Fruit fly (Drosophila melanogaster) whole organism, embryonic: ENCODE results near the gene Gale.

Source experiments
- Antp ChIP-seq: fragments of 200-800 bp; sonication (Bioruptor generic); optimal IDR thresholded peaks from 3 replicates; lab custom pipeline; 2016; ENCODE audit warnings: missing biosample characterization, missing genetic modification characterization
- CG11560 ChIP-seq: fragments of 200-800 bp; sonication (Bioruptor generic); IDR thresholded peaks from 3 replicates; pipeline ENCODE4 v1.3.6; 2022; ENCODE audit warnings: missing biosample characterization, missing genetic modification characterization
- CG1233 ChIP-seq: fragments of 200-800 bp; sonication (Bioruptor generic); optimal IDR thresholded peaks from 4 replicates; lab custom pipeline; 2018; ENCODE audit warnings: missing biosample characterization, mild to moderate bottlenecking, missing genetic modification characterization
- CG14965 ChIP-seq: fragments of 200-800 bp; sonication (Bioruptor generic); optimal IDR thresholded peaks from 2 replicates; lab custom pipeline; 2016; ENCODE audit warnings: missing biosample characterization, missing genetic modification characterization, borderline replicate concordance
- CG15269 ChIP-seq: fragments of 200-800 bp; sonication (Bioruptor generic); optimal IDR thresholded peaks from 2 replicates; lab custom pipeline; 2018; ENCODE audit warnings: missing biosample characterization, mild to moderate bottlenecking, missing genetic modification characterization, moderate library complexity
- CG15479 ChIP-seq: fragments of 200-800 bp; sonication (Bioruptor generic); optimal IDR thresholded peaks from 3 replicates; lab custom pipeline; 2019; ENCODE audit warnings: missing biosample characterization, mild to moderate bottlenecking, missing genetic modification characterization, moderate library complexity
- CG16863 ChIP-seq: fragments of 200-800 bp; sonication (Bioruptor generic); optimal IDR thresholded peaks from 3 replicates; lab custom pipeline; 2016; ENCODE audit warnings: missing biosample characterization, missing genetic modification characterization
- CG17361 ChIP-seq: fragments of 200-800 bp; sonication (Bioruptor generic); IDR thresholded peaks from 3 replicates; pipeline ENCODE4 v1.3.6; 2022; ENCODE audit warnings: missing biosample characterization, missing genetic modification characterization
- CG17568 ChIP-seq: fragments of 200-800 bp; sonication (Bioruptor generic); optimal IDR thresholded peaks from 2 replicates; lab custom pipeline; 2018; ENCODE audit warnings: missing biosample characterization, mild to moderate bottlenecking, missing genetic modification characterization, moderate library complexity
- CG17802 ChIP-seq: fragments of 200-800 bp; sonication (Bioruptor generic); optimal IDR thresholded peaks from 2 replicates; lab custom pipeline; 2018; ENCODE audit warnings: missing biosample characterization, mild to moderate bottlenecking, missing genetic modification characterization, moderate library complexity
- CG17829 ChIP-seq: fragments of 200-800 bp; optimal IDR thresholded peaks from 2 replicates; lab custom pipeline; 2019; ENCODE audit warnings: missing biosample characterization, mild to moderate bottlenecking, missing genetic modification characterization, moderate library complexity
- CG1792 ChIP-seq: fragments of 200-800 bp; sonication (Bioruptor generic); optimal IDR thresholded peaks from 2 replicates; lab custom pipeline; 2016; ENCODE audit warnings: missing biosample characterization, missing genetic modification characterization
- CG3065 ChIP-seq: fragments of 200-800 bp; sonication (Bioruptor generic); optimal IDR thresholded peaks from 2 replicates; lab custom pipeline; 2016; ENCODE audit warnings: missing biosample characterization, missing genetic modification characterization
- CG32772 ChIP-seq: fragments of 200-800 bp; sonication (Bioruptor generic); IDR thresholded peaks from 2 replicates; pipeline ENCODE4 v1.3.6; 2022; ENCODE audit warnings: missing biosample characterization, missing genetic modification characterization
- CG34422 ChIP-seq: fragments of 200-800 bp; sonication (Bioruptor generic); IDR thresholded peaks from 3 replicates; pipeline ENCODE4 v1.3.6; 2022; ENCODE audit warnings: missing biosample characterization, missing genetic modification characterization
- CG42726 ChIP-seq: fragments of 200-800 bp; sonication (Bioruptor generic); IDR thresholded peaks from 2 replicates; pipeline ENCODE4 v1.3.6; 2022; ENCODE audit warnings: missing biosample characterization, missing genetic modification characterization; ENCODE audit not compliant: partially characterized antibody
- CG4282 ChIP-seq: fragments of 200-800 bp; sonication (Bioruptor generic); optimal IDR thresholded peaks from 2 replicates; lab custom pipeline; 2016; ENCODE audit warnings: missing biosample characterization, missing genetic modification characterization
- CG5245 ChIP-seq: fragments of 200-800 bp; sonication (Bioruptor generic); optimal IDR thresholded peaks from 3 replicates; lab custom pipeline; 2016; ENCODE audit warnings: missing biosample characterization, missing genetic modification characterization
- CG5953 ChIP-seq: fragments of 200-800 bp; sonication (Bioruptor generic); IDR thresholded peaks from 2 replicates; pipeline ENCODE4 v1.3.6; 2022; ENCODE audit warnings: missing biosample characterization, missing genetic modification characterization
- CG6175 ChIP-seq: fragments of 200-800 bp; sonication (Bioruptor generic); IDR thresholded peaks from 3 replicates; pipeline ENCODE4 v1.3.6; 2022; ENCODE audit warnings: missing biosample characterization, missing genetic modification characterization
- CG6254 ChIP-seq: fragments of 200-800 bp; sonication (Bioruptor generic); optimal IDR thresholded peaks from 3 replicates; lab custom pipeline; 2017; ENCODE audit warnings: mild to moderate bottlenecking, missing biosample characterization, missing genetic modification reagents, missing genetic modification characterization
- CG8944 ChIP-seq: fragments of 200-800 bp; sonication (Bioruptor generic); optimal IDR thresholded peaks from 3 replicates; lab custom pipeline; 2016; ENCODE audit warnings: missing biosample characterization, missing genetic modification characterization
- Dref ChIP-seq: fragments of 200-800 bp; sonication (Bioruptor generic); IDR thresholded peaks from 2 replicates; pipeline ENCODE4 v1.3.6; 2022; ENCODE audit warnings: missing biosample characterization, missing genetic modification characterization
- Fer2 ChIP-seq: fragments of 200-800 bp; sonication (Bioruptor generic); optimal IDR thresholded peaks from 2 replicates; lab custom pipeline; 2018; ENCODE audit warnings: missing biosample characterization, mild to moderate bottlenecking, missing genetic modification characterization, moderate library complexity
- GATAe ChIP-seq: fragments of 200-800 bp; sonication (Bioruptor generic); conservative IDR thresholded peaks from 2 replicates; pipeline ENCODE4 v1.3.6; 2022; ENCODE audit warnings: missing biosample characterization, missing genetic modification characterization
- H2.0 ChIP-seq: fragments of 200-800 bp; sonication (Bioruptor generic); IDR thresholded peaks from 2 replicates; pipeline ENCODE4 v1.3.6; 2022; ENCODE audit warnings: missing biosample characterization, missing genetic modification characterization
- HmgZ ChIP-seq: fragments of 200-800 bp; sonication (Bioruptor generic); optimal IDR thresholded peaks from 2 replicates; lab custom pipeline; 2018; ENCODE audit warnings: missing biosample characterization, mild to moderate bottlenecking, missing genetic modification characterization
- Lim3 ChIP-seq: fragments of 200-800 bp; sonication (Bioruptor generic); IDR thresholded peaks from 2 replicates; pipeline ENCODE4 v1.3.6; 2022; ENCODE audit warnings: missing biosample characterization, missing genetic modification characterization
- Max ChIP-seq: fragments of 200-800 bp; sonication (Bioruptor generic); optimal IDR thresholded peaks from 2 replicates; lab custom pipeline; 2016; ENCODE audit warnings: missing biosample characterization, mild to moderate bottlenecking, missing genetic modification characterization
- Meics ChIP-seq: fragments of 200-800 bp; sonication (Bioruptor generic); optimal IDR thresholded peaks from 2 replicates; lab custom pipeline; 2017; ENCODE audit warnings: missing biosample characterization, mild to moderate bottlenecking, missing genetic modification characterization
- NK7.1 ChIP-seq: fragments of 200-800 bp; sonication (Bioruptor generic); optimal IDR thresholded peaks from 3 replicates; lab custom pipeline; 2016; ENCODE audit warnings: missing biosample characterization, missing genetic modification characterization
- Neu2 ChIP-seq: fragments of 200-800 bp; sonication (Bioruptor generic); optimal IDR thresholded peaks from 3 replicates; lab custom pipeline; 2016; ENCODE audit warnings: missing biosample characterization, missing genetic modification characterization, borderline replicate concordance
- aop ChIP-seq: fragments of 200-800 bp; sonication (Bioruptor generic); IDR thresholded peaks from 2 replicates; pipeline ENCODE4 v1.3.6; 2022; ENCODE audit warnings: missing biosample characterization, missing genetic modification characterization
- ap ChIP-seq: fragments of 200-800 bp; sonication (Bioruptor generic); IDR thresholded peaks from 2 replicates; pipeline ENCODE4 v1.3.6; 2022; ENCODE audit warnings: missing biosample characterization, missing genetic modification characterization
- ato ChIP-seq: fragments of 200-800 bp; sonication (Bioruptor generic); IDR thresholded peaks from 2 replicates; pipeline ENCODE4 v1.3.6; 2022; ENCODE audit warnings: missing biosample characterization, missing genetic modification characterization; ENCODE audit not compliant: partially characterized antibody
- ci ChIP-seq: fragments of 200-800 bp; sonication (Bioruptor generic); IDR thresholded peaks from 3 replicates; pipeline ENCODE4 v1.3.6; 2022; ENCODE audit warnings: missing biosample characterization, missing genetic modification characterization
- crp ChIP-seq, 2 experiments: fragments of 200-800 bp; sonication (Bioruptor generic); optimal IDR thresholded peaks; 2 replicates in 1 of 2; 3 replicates in 1 of 2; lab custom pipeline; 2017; ENCODE audit warnings: missing biosample characterization in 2 of 2, missing genetic modification characterization in 2 of 2, mild to moderate bottlenecking in 1 of 2, moderate library complexity in 1 of 2
- cwo ChIP-seq: fragments of 200-800 bp; sonication (Bioruptor generic); optimal IDR thresholded peaks from 3 replicates; lab custom pipeline; 2017; ENCODE audit warnings: missing biosample characterization, missing genetic modification characterization, mild to moderate bottlenecking, moderate library complexity, missing genetic modification reagents
- hth ChIP-seq: fragments of >200 bp; optimal IDR thresholded peaks from 2 replicates; lab custom pipeline; 2017; ENCODE audit warnings: inconsistent platforms
- nerfin-1 ChIP-seq: fragments of 200-800 bp; sonication (Bioruptor generic); optimal IDR thresholded peaks from 3 replicates; lab custom pipeline; 2019; ENCODE audit warnings: missing biosample characterization, mild to moderate bottlenecking, missing genetic modification characterization, moderate library complexity
- p53 ChIP-seq: fragments of 200-800 bp; sonication (Bioruptor generic); optimal IDR thresholded peaks from 2 replicates; lab custom pipeline; 2016; ENCODE audit warnings: missing biosample characterization, missing genetic modification characterization
- pnt ChIP-seq: fragments of 200-800 bp; sonication (Bioruptor generic); optimal IDR thresholded peaks from 3 replicates; lab custom pipeline; 2016; ENCODE audit warnings: missing biosample characterization, missing genetic modification characterization
- sens-2 ChIP-seq: fragments of 200-800 bp; sonication (Bioruptor generic); IDR thresholded peaks from 2 replicates; pipeline ENCODE4 v1.3.6; 2022; ENCODE audit warnings: missing biosample characterization, missing genetic modification characterization
- slou ChIP-seq: fragments of 200-800 bp; sonication (Bioruptor generic); optimal IDR thresholded peaks from 3 replicates; lab custom pipeline; 2016; ENCODE audit warnings: missing biosample characterization, missing genetic modification characterization
- sr ChIP-seq: fragments of 200-800 bp; sonication (Bioruptor generic); IDR thresholded peaks from 3 replicates; pipeline ENCODE4 v1.3.6; 2022; ENCODE audit warnings: missing biosample characterization, missing genetic modification characterization
- tap ChIP-seq: fragments of 200-800 bp; optimal IDR thresholded peaks from 3 replicates; lab custom pipeline; 2019; ENCODE audit warnings: missing biosample characterization, mild to moderate bottlenecking, missing genetic modification characterization, moderate library complexity
- tin ChIP-seq: fragments of 200-800 bp; sonication (Bioruptor generic); optimal IDR thresholded peaks from 3 replicates; lab custom pipeline; 2016; ENCODE audit warnings: missing biosample characterization, missing genetic modification characterization
- tio ChIP-seq: fragments of 200-800 bp; sonication (Bioruptor generic); optimal IDR thresholded peaks from 2 replicates; lab custom pipeline; 2017; ENCODE audit warnings: missing biosample characterization, missing genetic modification characterization, inconsistent platforms
- twi ChIP-seq: fragments of 200-800 bp; optimal IDR thresholded peaks from 2 replicates; lab custom pipeline; 2019; ENCODE audit warnings: missing biosample characterization, mild to moderate bottlenecking, missing genetic modification characterization, moderate library complexity

Gene Gale

dm6 chr3L:626498-627369 lies 21.6 kb upstream of the Gale start (continued):
- TF ChIP-seq aop: 0 out of 2 replicates have a peak, but pooled peaks have one; percentile 33
- TF ChIP-seq slou (GFP tag; lab: Kevin White, UChicago): no peak
- peak; percentile 20; the same call in 1 of the 3 replicates for TF ChIP-seq CG11560 (tag; lab: Robert Waterston, UW)
- TF ChIP-seq CG15269 (tag; lab: Kevin White, UChicago): peak; percentile 58
- no peak for TF ChIP-seq twi (tag; lab: Kevin White, UChicago)
- no peak for TF ChIP-seq CG15479
- TF ChIP-seq CG1233 (GFP tag; lab: Kevin White, UChicago): peak; percentile 47
- TF ChIP-seq Meics: peak; percentile 51
- TF ChIP-seq CG1792 (GFP tag; lab: Kevin White, UChicago): no peak
- peak; percentile 12 for TF ChIP-seq Fer2 (tag; lab: Kevin White, UChicago)
- no peak for TF ChIP-seq ato (GFP tag; lab: Robert Waterston, UW)
- peak; percentile 1 for TF ChIP-seq Max
- TF ChIP-seq Dref (GFP tag; lab: Robert Waterston, UW): no peak
- TF ChIP-seq NK7.1: no peak
- TF ChIP-seq HmgZ (tag; lab: Kevin White, UChicago): peak; percentile 6
- TF ChIP-seq GATAe (GFP tag; lab: Robert Waterston, UW): no peak
- TF ChIP-seq ap: no peak
- TF ChIP-seq CG6254 (GFP tag; lab: Kevin White, UChicago): no peak
- TF ChIP-seq tio (GFP tag; lab: Kevin White, UChicago): peak; percentile 51
- TF ChIP-seq hth: no peak
- TF ChIP-seq H2.0 (GFP tag; lab: Robert Waterston, UW): peak; percentile 69
- TF ChIP-seq CG17802 (tag; lab: Kevin White, UChicago): peak; percentile 4
- peak; percentile 19 for TF ChIP-seq CG16863 (GFP tag; lab: Kevin White, UChicago)
- TF ChIP-seq CG8944 (GFP tag; lab: Kevin White, UChicago): no peak
- TF ChIP-seq CG4282 (GFP tag; lab: Kevin White, UChicago): peak; percentile 11
- no peak for TF ChIP-seq tap
- no peak for TF ChIP-seq CG3065
- no peak for TF ChIP-seq CG17829 (tag; lab: Kevin White, UChicago)
- peak; percentile 68; the same call in 2 of the 3 replicates for TF ChIP-seq CG34422 (GFP tag; lab: Robert Waterston, UW)
- peak; percentile 16 for TF ChIP-seq Antp (GFP tag; lab: Kevin White, UChicago)
- no peak for TF ChIP-seq CG14965 (GFP tag; lab: Kevin White, UChicago)
- TF ChIP-seq tin (GFP tag; lab: Kevin White, UChicago): no peak
- TF ChIP-seq sens-2 (GFP tag; lab: Robert Waterston, UW): no peak
- TF ChIP-seq CG5245 (GFP tag; lab: Kevin White, UChicago): no peak
- TF ChIP-seq pnt: no peak
- TF ChIP-seq CG32772 (GFP tag; lab: Robert Waterston, UW): peak; percentile 59; the same call in 1 of the 2 replicates
- no peak for TF ChIP-seq CG5953
- TF ChIP-seq CG17568 (GFP tag; lab: Kevin White, UChicago): no peak
- TF ChIP-seq CG6175 (GFP tag; lab: Robert Waterston, UW): no peak; the same call in 2 of the 3 replicates
- no peak for TF ChIP-seq sr (GFP tag; lab: Robert Waterston, UW)
- no peak for TF ChIP-seq p53 (GFP tag; lab: Kevin White, UChicago)
- TF ChIP-seq CG42726 (GFP tag; lab: Robert Waterston, UW): no peak
- TF ChIP-seq Neu2 (GFP tag; lab: Kevin White, UChicago): no peak
- no peak for TF ChIP-seq Lim3
- no peak; the same call in 2 of the 3 replicates for TF ChIP-seq CG17361 (GFP tag; lab: Robert Waterston, UW)
- no peak for TF ChIP-seq crp (GFP tag; optimal IDR thresholded peaks at IDR 0.05; lab: Kevin White, UChicago)
- TF ChIP-seq cwo: peak; percentile 53
- TF ChIP-seq nerfin-1: no peak
- TF ChIP-seq ci (GFP tag; lab: Robert Waterston, UW): peak; percentile 70; the same call in 2 of the 3 replicates
